Comparison of ENCODE assay signal across 3 fruit fly cellular contexts in genomic region chr3R:25328540-25328939, dm6.
TF ChIP-seq lines count a peak whose summit lies in the region.
"Not testable (repeated sequence)": the region's sequence is repeated elsewhere in the genome, so short reads cannot be mapped to it uniquely, and the experiment has no call there.

No protein-coding gene starts in this region.

- TF ChIP-seq CTCF in whole organism, embryonic (GFP tag; optimal IDR thresholded peaks at IDR 0.05; lab: Kevin White, UChicago) = not testable (repeated sequence)

TF ChIP-seq in whole organism, embryonic, 481 proteins besides CTCF, POLR2A, EP300 and RAD21:
- TF ChIP-seq row (GFP tag; IDR thresholded peaks at IDR 0.05; lab: Robert Waterston, UW) (0 out of 3 replicates have a peak, but pooled peaks have one; percentile 6), crol (GFP tag; IDR thresholded peaks at IDR 0.05; lab: Robert Waterston, UW) (peak; percentile 90), zen2 (GFP tag; IDR thresholded peaks at IDR 0.05; lab: Robert Waterston, UW; ENCODE audit: partially characterized antibody) (0 out of 3 replicates have a peak, but pooled peaks have one; percentile 16), gce (GFP tag; IDR thresholded peaks at IDR 0.05; lab: Robert Waterston, UW) (0 out of 3 replicates have a peak, but pooled peaks have one; percentile 20), chinmo (GFP tag; IDR thresholded peaks at IDR 0.05; lab: Robert Waterston, UW; ENCODE audit: partially characterized antibody) (peak; percentile 59; the same call in 2 of the 4 replicates)
TF ChIP-seq in whole organism, embryonic: peak in this region for 5; not testable (repeated sequence) for 476.

TF ChIP-seq in whole organism, prepupa, 60 proteins besides CTCF, POLR2A, EP300 and RAD21:
- TF ChIP-seq eg (GFP tag; IDR thresholded peaks at IDR 0.05; lab: Robert Waterston, UW) (0 out of 3 replicates have a peak, but pooled peaks have one; percentile 17), CG8119 (GFP tag; IDR thresholded peaks at IDR 0.05; lab: Robert Waterston, UW) (0 out of 3 replicates have a peak, but pooled peaks have one; percentile 28)

TF ChIP-seq in whole organism, pupa, 21 proteins besides CTCF, POLR2A, EP300 and RAD21:
- TF ChIP-seq Ets98B (GFP tag; IDR thresholded peaks at IDR 0.05; lab: Robert Waterston, UW) (peak; percentile 47; the same call in 1 of the 2 replicates), CG12605 (GFP tag; IDR thresholded peaks at IDR 0.05; lab: Robert Waterston, UW) (0 out of 2 replicates have a peak, but pooled peaks have one; percentile 27)
